Fruit fly (Drosophila melanogaster) whole organism, adult: ENCODE measurements around the gene Sfp24Bb.

ENCODE experiments used
- CG11617 ChIP-seq: fragments of 200-800 bp; sonication (Bioruptor generic); optimal IDR thresholded peaks from 2 replicates; lab custom pipeline; 2017; ENCODE audit warnings: mild to moderate bottlenecking, missing biosample characterization, missing genetic modification reagents, missing genetic modification characterization
- CG14711 ChIP-seq: fragments of 200-800 bp; sonication (Bioruptor generic); optimal IDR thresholded peaks from 2 replicates; lab custom pipeline; 2018; ENCODE audit warnings: missing biosample characterization, mild to moderate bottlenecking, missing genetic modification characterization, moderate library complexity
- CG1620 ChIP-seq: fragments of 200-800 bp; sonication (Bioruptor generic); optimal IDR thresholded peaks from 2 replicates; lab custom pipeline; 2016; ENCODE audit warnings: missing biosample characterization, missing genetic modification characterization
- CG7045 ChIP-seq: fragments of 200-800 bp; sonication (Bioruptor generic); optimal IDR thresholded peaks from 2 replicates; lab custom pipeline; 2017; ENCODE audit warnings: missing biosample characterization, mild to moderate bottlenecking, missing genetic modification characterization
- CG7101 ChIP-seq: fragments of 200-800 bp; sonication (Bioruptor generic); optimal IDR thresholded peaks from 2 replicates; lab custom pipeline; 2018; ENCODE audit warnings: missing biosample characterization, mild to moderate bottlenecking, missing genetic modification characterization, moderate library complexity
- Crg-1 ChIP-seq: fragments of 200-800 bp; sonication (Bioruptor generic); optimal IDR thresholded peaks from 2 replicates; lab custom pipeline; 2016; ENCODE audit warnings: missing biosample characterization, missing genetic modification characterization
- kay ChIP-seq: fragments of 200-800 bp; sonication (Bioruptor generic); peaks from one replicate; lab custom pipeline; 2016; ENCODE audit warnings: missing biosample characterization, missing genetic modification characterization, borderline replicate concordance
- pad ChIP-seq: fragments of 200-800 bp; sonication (Bioruptor generic); optimal IDR thresholded peaks from 3 replicates; lab custom pipeline; 2017; ENCODE audit warnings: missing biosample characterization, missing genetic modification characterization, mild to moderate bottlenecking, moderate library complexity, missing genetic modification reagents
- tj ChIP-seq: fragments of 200-800 bp; sonication (Bioruptor generic); optimal IDR thresholded peaks from 3 replicates; lab custom pipeline; 2017; ENCODE audit warnings: missing biosample characterization, mild to moderate bottlenecking, missing genetic modification characterization, moderate library complexity
- toe ChIP-seq: fragments of 200-800 bp; sonication (Bioruptor generic); optimal IDR thresholded peaks from 2 replicates; lab custom pipeline; 2016; ENCODE audit warnings: missing biosample characterization, missing genetic modification characterization

dm6 chr2L:3699895-3700294, 30.3 kb upstream of the Sfp24Bb start, which contains the start of gene CG42465:
- TF ChIP-seq CG7045 (GFP tag; lab: Kevin White, UChicago) (no peak), Crg-1 (GFP tag; lab: Kevin White, UChicago) (no peak), pad (no peak), CG1620 (GFP tag; lab: Kevin White, UChicago) (no peak), tj (no peak), toe (no peak), CG7101 (tag; lab: Kevin White, UChicago) (no peak), kay (GFP tag; lab: Kevin White, UChicago) (no peak), CG14711 (tag; lab: Kevin White, UChicago) (no peak), CG11617 (GFP tag; lab: Kevin White, UChicago) (no peak)
